Fruit fly (Drosophila melanogaster): ENCODE results near the gene Fim.

DNA sequence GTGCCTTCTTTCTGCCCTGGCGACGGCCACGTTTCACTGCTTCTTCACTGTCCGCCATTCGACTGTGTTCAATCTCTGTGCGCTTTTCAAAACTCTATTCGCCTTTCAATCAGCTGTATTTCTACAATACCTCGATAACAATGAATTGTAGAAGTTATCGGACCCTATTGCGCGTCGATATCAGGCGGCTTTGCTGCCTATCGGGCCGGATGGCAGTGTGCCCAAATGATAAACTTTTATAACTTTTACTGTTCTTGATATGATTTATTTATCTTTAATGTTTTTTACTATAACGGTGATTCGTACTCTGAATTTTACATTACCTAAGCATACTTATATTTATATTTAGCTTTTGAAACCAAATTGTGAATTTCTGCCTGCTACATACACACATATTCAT is 56.9 kb downstream of the Fim start, which contains the start of gene CG8915:
- TF ChIP-seq pan (optimal IDR thresholded peaks at IDR 0.05) (no peak), psq (optimal IDR thresholded peaks at IDR 0.05) (no peak), EcR (GFP tag; optimal IDR thresholded peaks at IDR 0.05) (no peak), CG8478 (optimal IDR thresholded peaks at IDR 0.05) (no peak)

Measured in whole organism.